Fruit fly (Drosophila melanogaster) whole organism: ENCODE data around the gene Alg7.

ENCODE experiments used
- EcR ChIP-seq, 2 experiments: fragments of >200 bp; optimal IDR thresholded peaks; 2 replicates each; lab custom pipeline; 2017; ENCODE audit warnings: missing biosample characterization in 2 of 2, missing genetic modification characterization in 2 of 2, missing genetic modification reagents in 2 of 2
- psq ChIP-seq: fragments of >200 bp; optimal IDR thresholded peaks from 2 replicates; lab custom pipeline; 2017
- usp ChIP-seq: fragments of >200 bp; optimal IDR thresholded peaks from 2 replicates; lab custom pipeline; 2017; ENCODE audit warnings: missing biosample characterization, missing genetic modification characterization, mixed read lengths

- TF ChIP-seq EcR (GFP tag; optimal IDR thresholded peaks at IDR 0.05; lab: Kevin White, UChicago) (no peak), psq (lab: Kevin White, UChicago) (no peak), usp (GFP tag; lab: Kevin White, UChicago) (no peak)
Observed at dm6 chr2L:13164994-13165801, 13.8 kb upstream of the Alg7 start, which contains the start of gene Sirt1.
